Worm (Caenorhabditis elegans) whole organism, L2 larva: Measurements from ENCODE around the gene dnj-10.

Source experiments
- R02D3.7 ChIP-seq: fragments of 150-350 bp; optimal IDR thresholded peaks from 2 replicates; lab custom pipeline; 2014; ENCODE audit warnings: missing biosample characterization, missing genetic modification characterization
- egl-27 ChIP-seq: sonication (generic microtip); optimal IDR thresholded peaks from 3 replicates; lab custom pipeline; 2017; ENCODE audit warnings: missing biosample characterization, missing genetic modification reagents, missing genetic modification characterization
- lin-11 ChIP-seq: fragments of 150-350 bp; sonication (generic microtip); optimal IDR thresholded peaks from 2 replicates; lab custom pipeline; 2014; ENCODE audit warnings: missing biosample characterization, missing genetic modification characterization, inconsistent platforms, mixed read lengths
- mbf-1 ChIP-seq: sonication (generic microtip); optimal IDR thresholded peaks from 2 replicates; lab custom pipeline; 2017; ENCODE audit warnings: missing biosample characterization, missing genetic modification characterization
- nhr-12 ChIP-seq: fragments of 150-350 bp; optimal IDR thresholded peaks from 2 replicates; lab custom pipeline; 2014; ENCODE audit warnings: missing biosample characterization, missing genetic modification characterization
- nhr-25 ChIP-seq: fragments of 150-350 bp; sonication (generic microtip); optimal IDR thresholded peaks from 3 replicates; lab custom pipeline; 2014; ENCODE audit warnings: missing biosample characterization, missing genetic modification characterization
- snpc-4 ChIP-seq: fragments of 150-350 bp; optimal IDR thresholded peaks from 2 replicates; lab custom pipeline; 2014; ENCODE audit warnings: missing biosample characterization, missing genetic modification characterization

DNA sequence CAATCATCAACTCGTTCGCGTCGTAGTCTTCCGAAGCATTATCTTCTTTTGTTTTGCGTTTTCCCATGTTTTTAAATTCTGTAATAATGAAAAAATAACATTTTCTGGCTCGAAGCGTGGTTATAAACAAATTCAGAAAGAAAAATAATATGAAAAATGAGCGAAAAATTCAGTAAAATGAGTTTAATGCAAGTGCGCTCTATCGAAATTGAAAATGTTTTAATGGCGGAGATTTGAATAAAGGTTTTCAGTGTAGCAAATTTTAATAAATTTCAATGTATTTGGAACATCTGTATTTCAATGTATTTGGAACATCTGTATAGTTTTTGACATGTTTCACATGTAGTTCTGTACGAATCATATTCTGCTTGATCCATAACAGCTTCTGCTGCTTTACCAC is 16.5 kb upstream of the dnj-10 start, which contains the start of gene rha-2:
- TF ChIP-seq R02D3.7 (tag; lab: Kevin White, UChicago) = no peak
- no peak for TF ChIP-seq snpc-4 (tag; lab: Kevin White, UChicago)
- no peak for TF ChIP-seq mbf-1 (tag; lab: Kevin White, UChicago)
- no peak for TF ChIP-seq lin-11
- no peak for TF ChIP-seq egl-27
- TF ChIP-seq nhr-12 (tag; lab: Kevin White, UChicago) = no peak
- no peak for TF ChIP-seq nhr-25 (tag; lab: Kevin White, UChicago)
